Worm (Caenorhabditis elegans): Measurements from ENCODE around the gene nemt-1.
A peak's percentile ranks its signal among the peaks of the same experiment; 100 is the strongest.

Gene nemt-1

DNA sequence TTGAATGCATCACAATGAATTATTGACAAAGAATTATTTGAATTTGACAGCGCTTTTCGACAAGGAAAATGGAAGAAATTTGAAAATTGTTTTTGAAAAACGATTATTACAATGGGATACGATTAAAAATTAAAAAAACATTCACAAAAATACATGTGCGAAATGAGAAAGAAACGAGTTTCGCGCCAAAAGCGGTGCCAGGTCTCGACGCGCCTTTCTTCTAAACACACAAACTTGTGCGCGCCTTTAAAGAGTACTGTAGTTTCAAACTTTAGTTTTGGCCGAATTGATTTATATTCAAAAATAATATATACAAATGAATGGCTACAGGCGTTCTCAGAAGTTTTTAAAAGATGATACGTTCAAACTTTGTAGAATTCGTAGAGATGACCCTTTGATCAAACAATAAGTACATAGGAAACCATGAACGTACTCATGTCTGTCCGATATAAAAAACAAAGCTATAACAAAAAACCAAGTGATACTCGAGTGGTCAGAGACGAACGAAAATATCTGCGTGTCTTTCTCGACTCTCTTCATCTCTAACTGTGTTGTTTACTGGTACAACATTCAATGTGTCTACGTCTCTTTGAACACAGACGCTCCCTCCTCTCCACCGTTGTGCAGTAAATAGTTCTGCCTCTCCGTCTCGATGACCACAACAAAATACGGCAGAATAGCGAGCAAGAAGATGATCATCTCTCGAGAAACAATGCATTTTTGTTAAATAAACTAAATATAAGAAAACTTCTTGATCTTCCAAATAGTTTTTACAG lies 48.8 kb upstream of the nemt-1 start (continued):
- no peak for TF ChIP-seq nhr-84 (tag; optimal IDR thresholded peaks at IDR 0.05)
- TF ChIP-seq lsy-2 (tag; optimal IDR thresholded peaks at IDR 0.05), result peak in 1 of 2 experiments; percentile 45
- TF ChIP-seq sup-37 (GFP tag; optimal IDR thresholded peaks at IDR 0.05), result no peak
- TF ChIP-seq C04F5.9 (tag; optimal IDR thresholded peaks at IDR 0.05), result no peak
- TF ChIP-seq nhr-76 (tag; optimal IDR thresholded peaks at IDR 0.05), result no peak
- TF ChIP-seq ceh-88 (GFP tag; IDR thresholded peaks at IDR 0.05), result no peak
- TF ChIP-seq alr-1 (tag; optimal IDR thresholded peaks at IDR 0.05; ENCODE audit: borderline replicate concordance), result no peak
- TF ChIP-seq jun-1 (tag; optimal IDR thresholded peaks at IDR 0.05), result no peak
- no peak for TF ChIP-seq ets-5 (GFP tag; IDR thresholded peaks at IDR 0.05)
- peak; percentile 19 to 40 for TF ChIP-seq efl-1 (optimal IDR thresholded peaks at IDR 0.05)
- peak in 1 of 2 experiments; percentile 48 for TF ChIP-seq efl-1 (GFP tag; optimal IDR thresholded peaks at IDR 0.05 in 1 of 2)
- TF ChIP-seq C16A3.4 (tag; optimal IDR thresholded peaks at IDR 0.05), result no peak
- TF ChIP-seq mef-2 (tag; optimal IDR thresholded peaks at IDR 0.05), result no peak
- no peak for TF ChIP-seq egl-27 (tag; optimal IDR thresholded peaks at IDR 0.05)
- no peak for TF ChIP-seq tlp-1 (tag; optimal IDR thresholded peaks at IDR 0.05)
- TF ChIP-seq nhr-28 (tag; optimal IDR thresholded peaks at IDR 0.05), result no peak
- TF ChIP-seq nhr-77 (tag; optimal IDR thresholded peaks at IDR 0.05), result no peak
- no peak for TF ChIP-seq ceh-90 (tag; optimal IDR thresholded peaks at IDR 0.05)
- TF ChIP-seq unc-98 (GFP tag; IDR thresholded peaks at IDR 0.05), result no peak
- no peak for TF ChIP-seq unc-86 (tag; optimal IDR thresholded peaks at IDR 0.05)
- TF ChIP-seq pag-3 (tag; optimal IDR thresholded peaks at IDR 0.05; ENCODE audit: borderline replicate concordance, insufficient read depth), result no peak
- peak; percentile 41 for TF ChIP-seq snu-23 (GFP tag; optimal IDR thresholded peaks at IDR 0.05)
- no peak for TF ChIP-seq swsn-7 (tag; optimal IDR thresholded peaks at IDR 0.05)
- TF ChIP-seq dpl-1 (GFP tag; optimal IDR thresholded peaks at IDR 0.05), result no peak
- TF ChIP-seq lin-35 (GFP tag; optimal IDR thresholded peaks at IDR 0.05), result peak in 1 of 2 experiments; percentile 55
- no peak for TF ChIP-seq aly-2 (tag; optimal IDR thresholded peaks at IDR 0.05)
- TF ChIP-seq nhr-90 (tag; optimal IDR thresholded peaks at IDR 0.05; ENCODE audit: poor library complexity), result no peak
- no peak for TF ChIP-seq nhr-47 (tag; optimal IDR thresholded peaks at IDR 0.05)
- TF ChIP-seq hlh-17 (GFP tag; optimal IDR thresholded peaks at IDR 0.05; ENCODE audit: borderline replicate concordance), result no peak
- TF ChIP-seq ces-1 (GFP tag; optimal IDR thresholded peaks at IDR 0.05), result no peak
- no peak for TF ChIP-seq lin-15B (tag; optimal IDR thresholded peaks at IDR 0.05)

DNA sequence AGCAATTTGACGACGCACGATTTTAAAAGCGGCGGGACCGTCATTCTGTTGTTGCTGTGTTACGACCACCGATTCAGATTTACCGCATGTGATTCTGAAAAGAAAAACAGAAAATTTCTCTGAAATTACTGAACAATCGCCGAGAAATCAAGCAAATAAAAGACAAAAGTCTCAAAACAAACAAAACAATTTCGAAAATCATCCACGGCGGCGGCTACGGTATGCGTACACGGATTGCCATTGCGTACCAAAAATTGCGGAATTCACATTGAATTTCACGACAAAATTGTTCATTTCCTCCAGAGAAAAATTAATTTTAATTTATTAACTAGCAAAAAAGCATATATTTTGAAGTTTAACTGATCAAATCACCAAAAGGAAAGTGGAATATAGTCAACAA lies 47.2 kb upstream of the nemt-1 start, which contains the start of gene pezo-1:
Gene pezo-1, minus strand, starts transcription at position 101 of the 400 bp plus-strand sequence.
- TF ChIP-seq efl-1 (optimal IDR thresholded peaks at IDR 0.05) (no peak), efl-1 (GFP tag; optimal IDR thresholded peaks at IDR 0.05 in 1 of 2) (peak in 1 of 2 experiments; percentile 30), F16B12.6 (tag; optimal IDR thresholded peaks at IDR 0.05) (peak; percentile 6), nhr-90 (tag; optimal IDR thresholded peaks at IDR 0.05; ENCODE audit: poor library complexity) (no peak), lsy-2 (tag; optimal IDR thresholded peaks at IDR 0.05) (peak in 1 of 2 experiments; percentile 43)

DNA sequence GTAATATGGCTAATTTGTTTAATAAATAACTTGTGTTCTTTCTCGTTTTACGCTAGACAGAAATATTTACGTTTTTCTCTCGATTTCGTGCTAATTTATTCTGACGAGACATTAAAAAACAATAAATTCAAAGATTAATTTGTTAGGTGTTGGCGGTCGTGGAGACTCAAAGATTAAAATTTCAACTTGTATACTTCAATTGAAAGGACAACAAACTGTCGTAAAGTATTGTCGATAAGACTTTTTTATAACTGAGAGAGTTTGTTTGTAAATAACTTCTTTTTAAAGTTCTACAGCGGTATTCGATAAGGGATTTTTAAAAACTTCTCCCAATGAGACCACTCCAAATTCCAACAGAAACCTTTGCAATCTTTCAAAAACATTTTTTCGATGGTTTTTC lies 34.5 kb upstream of the nemt-1 start:
- TF ChIP-seq zip-4 (GFP tag; optimal IDR thresholded peaks at IDR 0.05) (no peak), nhr-84 (tag; optimal IDR thresholded peaks at IDR 0.05) (no peak), nhr-20 (tag; optimal IDR thresholded peaks at IDR 0.05) (no peak), lsy-2 (tag; optimal IDR thresholded peaks at IDR 0.05) (no peak), sox-4 (tag; optimal IDR thresholded peaks at IDR 0.05) (no peak), dpl-1 (GFP tag; optimal IDR thresholded peaks at IDR 0.05) (no peak), aha-1 (tag; optimal IDR thresholded peaks at IDR 0.05) (no peak)

DNA sequence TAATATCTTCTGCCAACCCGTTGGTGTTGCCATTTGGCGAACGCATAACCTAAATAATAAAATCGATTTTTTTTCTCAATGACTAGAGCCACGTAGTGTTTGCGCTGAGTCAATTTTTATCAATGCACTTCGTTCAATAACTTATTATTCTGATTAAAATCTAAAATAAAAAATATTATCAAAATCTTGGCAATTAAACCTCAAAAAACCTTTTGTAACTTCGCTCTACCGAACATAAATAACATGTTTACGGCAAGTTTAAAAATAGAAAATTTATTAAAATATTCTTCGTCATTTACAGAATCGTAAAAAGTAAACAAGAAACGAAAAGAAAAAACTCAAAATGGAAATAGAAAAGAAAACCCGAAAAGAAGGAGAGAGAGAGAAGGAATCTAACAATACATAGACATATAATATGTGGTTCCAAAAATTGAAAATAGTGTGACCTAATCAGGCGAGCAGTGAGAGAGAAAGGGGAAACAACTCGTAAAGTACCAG lies 23.9 kb upstream of the nemt-1 start, which contains the start of gene pigc-1:
Gene pigc-1, minus strand, starts transcription at position 51 of the 498 bp plus-strand sequence.
- TF ChIP-seq efl-1 (optimal IDR thresholded peaks at IDR 0.05), result no peak
- TF ChIP-seq efl-1 (GFP tag; optimal IDR thresholded peaks at IDR 0.05 in 1 of 2), result peak in 1 of 2 experiments; percentile 16
- TF ChIP-seq nhr-20 (tag; optimal IDR thresholded peaks at IDR 0.05), result no peak
- no peak for TF ChIP-seq skn-1 (tag; optimal IDR thresholded peaks at IDR 0.05)
- TF ChIP-seq unc-62 (GFP tag; optimal IDR thresholded peaks at IDR 0.05), result no peak
